Fruit fly (Drosophila melanogaster) whole organism, embryonic: ENCODE measurements around the gene Mrtf.

Source experiments
- ATbp ChIP-seq: fragments of 200-800 bp; sonication (Bioruptor generic); optimal IDR thresholded peaks from 2 replicates; lab custom pipeline; 2017; ENCODE audit warnings: missing biosample characterization, mild to moderate bottlenecking, missing genetic modification characterization, missing genetic modification reagents
- Asciz ChIP-seq: fragments of 200-800 bp; sonication (Bioruptor generic); optimal IDR thresholded peaks from 2 replicates; lab custom pipeline; 2017; ENCODE audit warnings: missing biosample characterization, mild to moderate bottlenecking, missing genetic modification characterization, missing genetic modification reagents
- CG10321 ChIP-seq: fragments of 200-800 bp; sonication (Bioruptor generic); IDR thresholded peaks from 2 replicates; pipeline ENCODE4 v1.3.6; 2022; ENCODE audit warnings: missing biosample characterization, missing genetic modification characterization
- CG11247 ChIP-seq: fragments of 200-800 bp; sonication (Bioruptor generic); IDR thresholded peaks from 2 replicates; pipeline ENCODE4 v1.3.6; 2022; ENCODE audit warnings: missing biosample characterization, missing genetic modification characterization
- CG14860 ChIP-seq: fragments of 200-800 bp; sonication (Bioruptor generic); IDR thresholded peaks from 3 replicates; pipeline ENCODE4 v1.3.6; 2022; ENCODE audit warnings: missing biosample characterization, missing genetic modification characterization; ENCODE audit not compliant: partially characterized antibody
- CG15269 ChIP-seq: fragments of 200-800 bp; sonication (Bioruptor generic); optimal IDR thresholded peaks from 2 replicates; lab custom pipeline; 2018; ENCODE audit warnings: missing biosample characterization, mild to moderate bottlenecking, missing genetic modification characterization, moderate library complexity
- CG16815 ChIP-seq: fragments of 200-800 bp; sonication (Bioruptor generic); optimal IDR thresholded peaks from 3 replicates; lab custom pipeline; 2017; ENCODE audit warnings: missing biosample characterization, mild to moderate bottlenecking, missing genetic modification characterization
- CG1792 ChIP-seq: fragments of 200-800 bp; sonication (Bioruptor generic); optimal IDR thresholded peaks from 2 replicates; lab custom pipeline; 2016; ENCODE audit warnings: missing biosample characterization, missing genetic modification characterization
- CG2199 ChIP-seq: fragments of 200-800 bp; sonication (Bioruptor generic); IDR thresholded peaks from 3 replicates; pipeline ENCODE4 v1.3.6; 2022; ENCODE audit warnings: missing biosample characterization, missing genetic modification characterization
- CG2678 ChIP-seq: fragments of 200-800 bp; sonication (Bioruptor generic); optimal IDR thresholded peaks from 3 replicates; lab custom pipeline; 2019; ENCODE audit warnings: missing biosample characterization, mild to moderate bottlenecking, missing genetic modification characterization, moderate library complexity
- CG30020 ChIP-seq: fragments of 200-800 bp; optimal IDR thresholded peaks from 2 replicates; lab custom pipeline; 2019; ENCODE audit warnings: missing biosample characterization, mild to moderate bottlenecking, missing genetic modification characterization, moderate library complexity
- CG31388 ChIP-seq: fragments of 200-800 bp; sonication (Bioruptor generic); optimal IDR thresholded peaks from 2 replicates; lab custom pipeline; 2016; ENCODE audit warnings: missing biosample characterization, missing genetic modification characterization
- CG3163 ChIP-seq: fragments of 200-800 bp; sonication (Bioruptor generic); optimal IDR thresholded peaks from 3 replicates; lab custom pipeline; 2016; ENCODE audit warnings: missing biosample characterization, missing genetic modification characterization
- CG34376 ChIP-seq: fragments of 200-800 bp; sonication (Bioruptor generic); optimal IDR thresholded peaks from 2 replicates; lab custom pipeline; 2018; ENCODE audit warnings: missing biosample characterization, mild to moderate bottlenecking, missing genetic modification characterization
- CG4360 ChIP-seq: fragments of 200-800 bp; sonication (Bioruptor generic); IDR thresholded peaks from 2 replicates; pipeline ENCODE4 v1.3.6; 2022; ENCODE audit warnings: missing biosample characterization, missing genetic modification characterization
- CG43689 ChIP-seq: fragments of 200-800 bp; sonication (Bioruptor generic); IDR thresholded peaks from 2 replicates; pipeline ENCODE4 v1.3.6; 2022; ENCODE audit warnings: missing biosample characterization, missing genetic modification characterization
- CG5245 ChIP-seq: fragments of 200-800 bp; sonication (Bioruptor generic); optimal IDR thresholded peaks from 3 replicates; lab custom pipeline; 2016; ENCODE audit warnings: missing biosample characterization, missing genetic modification characterization
- CG7745 ChIP-seq: fragments of 200-800 bp; sonication (Bioruptor generic); optimal IDR thresholded peaks from 2 replicates; lab custom pipeline; 2018; ENCODE audit warnings: missing biosample characterization, mild to moderate bottlenecking, missing genetic modification characterization, moderate library complexity
- CG9437 ChIP-seq: fragments of 200-800 bp; sonication (Bioruptor generic); optimal IDR thresholded peaks from 2 replicates; lab custom pipeline; 2018; ENCODE audit warnings: missing biosample characterization, mild to moderate bottlenecking, missing genetic modification characterization
- Dll ChIP-seq: fragments of 200-800 bp; sonication (Bioruptor generic); IDR thresholded peaks from 4 replicates; pipeline ENCODE4 v1.3.6; 2022; ENCODE audit warnings: missing biosample characterization, missing genetic modification characterization; ENCODE audit not compliant: partially characterized antibody
- Fer3 ChIP-seq: fragments of 200-800 bp; sonication (Bioruptor generic); optimal IDR thresholded peaks from 2 replicates; lab custom pipeline; 2018; ENCODE audit warnings: missing biosample characterization, mild to moderate bottlenecking, missing genetic modification characterization, moderate library complexity
- Hr39 ChIP-seq: fragments of >200 bp; optimal IDR thresholded peaks from 2 replicates; lab custom pipeline; 2017
- Neu2 ChIP-seq: fragments of 200-800 bp; sonication (Bioruptor generic); optimal IDR thresholded peaks from 3 replicates; lab custom pipeline; 2016; ENCODE audit warnings: missing biosample characterization, missing genetic modification characterization, borderline replicate concordance
- PHDP ChIP-seq: fragments of 200-800 bp; sonication (Bioruptor generic); optimal IDR thresholded peaks from 3 replicates; lab custom pipeline; 2018; ENCODE audit warnings: missing biosample characterization, mild to moderate bottlenecking, missing genetic modification characterization, moderate library complexity
- Pdp1 ChIP-seq, 2 experiments: fragments of 200-800 bp; sonication (Bioruptor generic); optimal IDR thresholded peaks; 3 replicates each; lab custom pipeline; 2016; ENCODE audit warnings: missing biosample characterization in 2 of 2, missing genetic modification characterization in 2 of 2, mild to moderate bottlenecking in 1 of 2, moderate library complexity in 1 of 2
- Scr ChIP-seq: fragments of 200-800 bp; sonication (Bioruptor generic); IDR thresholded peaks from 2 replicates; pipeline ENCODE4 v1.3.6; 2022; ENCODE audit warnings: missing biosample characterization, missing genetic modification characterization; ENCODE audit not compliant: partially characterized antibody
- Sry-δ ChIP-seq: fragments of 200-800 bp; sonication (Bioruptor generic); optimal IDR thresholded peaks from 2 replicates; lab custom pipeline; 2016; ENCODE audit warnings: missing biosample characterization, missing genetic modification characterization
- amos ChIP-seq: fragments of 200-800 bp; sonication (Bioruptor generic); IDR thresholded peaks from 2 replicates; pipeline ENCODE4 v1.3.6; 2022; ENCODE audit warnings: missing biosample characterization, missing genetic modification characterization; ENCODE audit not compliant: partially characterized antibody
- ash1 ChIP-seq: fragments of 200-800 bp; sonication (Bioruptor generic); optimal IDR thresholded peaks from 2 replicates; lab custom pipeline; 2018; ENCODE audit warnings: missing biosample characterization, mild to moderate bottlenecking, missing genetic modification characterization
- az2 ChIP-seq: fragments of 200-800 bp; sonication (Bioruptor generic); optimal IDR thresholded peaks from 3 replicates; lab custom pipeline; 2016; ENCODE audit warnings: missing biosample characterization, missing genetic modification characterization
- chn ChIP-seq: fragments of 200-800 bp; sonication (Bioruptor generic); optimal IDR thresholded peaks from 2 replicates; lab custom pipeline; 2016; ENCODE audit warnings: missing biosample characterization, missing genetic modification characterization
- croc ChIP-seq: fragments of 200-800 bp; sonication (Bioruptor generic); conservative IDR thresholded peaks from 3 replicates; pipeline ENCODE4 v1.3.6; 2022; ENCODE audit warnings: missing biosample characterization, missing genetic modification characterization
- ftz-f1 ChIP-seq: fragments of 200-800 bp; sonication (Bioruptor generic); optimal IDR thresholded peaks from 2 replicates; lab custom pipeline; 2016; ENCODE audit warnings: missing biosample characterization, missing genetic modification characterization
- gem ChIP-seq: fragments of 200-800 bp; sonication (Bioruptor generic); optimal IDR thresholded peaks from 2 replicates; lab custom pipeline; 2019; ENCODE audit warnings: missing biosample characterization, mild to moderate bottlenecking, missing genetic modification characterization, moderate library complexity
- grau ChIP-seq: fragments of 200-800 bp; optimal IDR thresholded peaks from 3 replicates; lab custom pipeline; 2019; ENCODE audit warnings: missing biosample characterization, mild to moderate bottlenecking, missing genetic modification characterization, moderate library complexity
- gsb-n ChIP-seq: fragments of 200-800 bp; sonication (Bioruptor generic); optimal IDR thresholded peaks from 3 replicates; lab custom pipeline; 2018; ENCODE audit warnings: missing biosample characterization, mild to moderate bottlenecking, missing genetic modification characterization
- gt ChIP-seq: fragments of 200-800 bp; sonication (Bioruptor generic); IDR thresholded peaks from 2 replicates; pipeline ENCODE4 v1.3.6; 2022; ENCODE audit warnings: missing biosample characterization, missing genetic modification characterization
- hb ChIP-seq: fragments of 200-800 bp; sonication (Bioruptor generic); IDR thresholded peaks from 3 replicates; pipeline ENCODE4 v1.3.6; 2022; ENCODE audit warnings: missing biosample characterization, missing genetic modification characterization; ENCODE audit not compliant: partially characterized antibody
- inv ChIP-seq: fragments of 200-800 bp; sonication (Bioruptor generic); IDR thresholded peaks from 2 replicates; pipeline ENCODE4 v1.3.6; 2022; ENCODE audit warnings: missing biosample characterization, missing genetic modification characterization; ENCODE audit not compliant: partially characterized antibody
- jumu ChIP-seq: fragments of 200-800 bp; sonication (Bioruptor generic); optimal IDR thresholded peaks from 3 replicates; lab custom pipeline; 2016; ENCODE audit warnings: missing biosample characterization, missing genetic modification characterization
- lbe ChIP-seq: fragments of 200-800 bp; sonication (Bioruptor generic); optimal IDR thresholded peaks from 2 replicates; lab custom pipeline; 2016; ENCODE audit warnings: missing biosample characterization, mild to moderate bottlenecking, missing genetic modification characterization
- mirr ChIP-seq: fragments of 200-800 bp; sonication (Bioruptor generic); optimal IDR thresholded peaks from 3 replicates; lab custom pipeline; 2018; ENCODE audit warnings: missing biosample characterization, mild to moderate bottlenecking, missing genetic modification characterization
- nmo ChIP-seq: fragments of 200-800 bp; sonication (Bioruptor generic); optimal IDR thresholded peaks from 2 replicates; lab custom pipeline; 2018; ENCODE audit warnings: missing biosample characterization, mild to moderate bottlenecking, missing genetic modification characterization, moderate library complexity
- prd ChIP-seq, 3 experiments: fragments of >200 bp in 2 of 3; fragments of 200-800 bp in 1 of 3; sonication (Bioruptor generic) in 1 of 3; optimal IDR thresholded peaks in 2 of 3; IDR thresholded peaks in 1 of 3; 2 replicates in 2 of 3; 3 replicates in 1 of 3; pipeline versions ENCODE4 v1.3.6 to Lab custom; 2017 to 2022; ENCODE audit warnings: missing biosample characterization in 1 of 3, missing genetic modification characterization in 1 of 3
- sug ChIP-seq: fragments of 200-800 bp; optimal IDR thresholded peaks from 2 replicates; lab custom pipeline; 2019; ENCODE audit warnings: missing biosample characterization, mild to moderate bottlenecking, missing genetic modification characterization, moderate library complexity
- tgo ChIP-seq: fragments of 200-800 bp; sonication (Bioruptor generic); IDR thresholded peaks from 3 replicates; pipeline ENCODE4 v1.3.6; 2022; ENCODE audit warnings: missing biosample characterization, missing genetic modification characterization
- wek ChIP-seq: fragments of 200-800 bp; sonication (Bioruptor generic); optimal IDR thresholded peaks from 3 replicates; lab custom pipeline; 2018; ENCODE audit warnings: missing biosample characterization, mild to moderate bottlenecking, missing genetic modification characterization, moderate library complexity

Mrtf gene

dm6 chr3L:2766269-2767088 is at the start of gene Mrtf, which contains the start of gene Non2 (continued):
- TF ChIP-seq sug (tag; lab: Kevin White, UChicago) (peak; percentile 55), CG5245 (GFP tag; lab: Kevin White, UChicago) (peak; percentile 7), CG2678 (peak; percentile 66), CG43689 (no peak), PHDP (tag; lab: Kevin White, UChicago) (peak; percentile 0), CG4360 (GFP tag; lab: Robert Waterston, UW) (peak; percentile 95), CG16815 (GFP tag; lab: Kevin White, UChicago) (peak; percentile 42), ftz-f1 (no peak), CG7745 (no peak), az2 (GFP tag; lab: Kevin White, UChicago) (peak; percentile 61), Neu2 (GFP tag; lab: Kevin White, UChicago) (peak; percentile 68), jumu (peak; percentile 59), CG30020 (tag; lab: Kevin White, UChicago) (peak; percentile 72), Asciz (GFP tag; lab: Kevin White, UChicago) (peak; percentile 7), chn (peak; percentile 55), Fer3 (peak; percentile 49), ash1 (GFP tag; lab: Kevin White, UChicago) (no peak), CG31388 (GFP tag; lab: Kevin White, UChicago) (no peak), Pdp1 (GFP tag; optimal IDR thresholded peaks at IDR 0.05; lab: Kevin White, UChicago) (peak; percentile 49 to 76), CG15269 (tag; lab: Kevin White, UChicago) (peak; percentile 49), Sry-δ (GFP tag; lab: Kevin White, UChicago) (peak; percentile 91), inv (GFP tag; lab: Robert Waterston, UW) (peak; percentile 77), mirr (GFP tag; lab: Kevin White, UChicago) (no peak), wek (GFP tag; lab: Kevin White, UChicago) (no peak), CG14860 (GFP tag; lab: Robert Waterston, UW) (peak; percentile 73), nmo (GFP tag; lab: Kevin White, UChicago) (peak; percentile 72), CG11247 (GFP tag; lab: Robert Waterston, UW) (peak; percentile 34; the same call in 1 of the 2 replicates), gsb-n (no peak), CG10321 (GFP tag; lab: Robert Waterston, UW) (no peak), CG3163 (GFP tag; lab: Kevin White, UChicago) (peak; percentile 5), gt (GFP tag; lab: Robert Waterston, UW) (no peak), gem (tag; lab: Kevin White, UChicago) (peak; percentile 75), ATbp (peak; percentile 9), CG9437 (GFP tag; lab: Kevin White, UChicago) (peak; percentile 45), Hr39 (no peak), hb (peak; percentile 79; the same call in 2 of the 3 replicates), CG34376 (GFP tag; lab: Kevin White, UChicago) (peak; percentile 4), croc (GFP tag; lab: Robert Waterston, UW) (no peak), CG1792 (GFP tag; lab: Kevin White, UChicago) (no peak), grau (tag; lab: Kevin White, UChicago) (peak; percentile 64), amos (GFP tag; lab: Robert Waterston, UW) (peak; percentile 83), Dll (peak; percentile 86), prd (optimal IDR thresholded peaks at IDR 0.05; lab: Kevin White, UChicago) (no peak), prd (GFP tag; IDR thresholded peaks at IDR 0.05; lab: Robert Waterston, UW) (peak; percentile 65; the same call in 2 of the 3 replicates), tgo (peak; percentile 45; the same call in 2 of the 3 replicates), Scr (GFP tag; lab: Robert Waterston, UW) (peak; percentile 84), lbe (GFP tag; lab: Kevin White, UChicago) (peak; percentile 24), CG2199 (GFP tag; lab: Robert Waterston, UW) (no peak)
